Worm (Caenorhabditis elegans) whole organism, L4 larva: ENCODE results near the gene srt-11.

Experiments
- pha-4 ChIP-seq, 2 experiments: fragments of 150-350 bp in 1 of 2; fragments of 200-800 bp in 1 of 2; sonication (Bioruptor generic) in 1 of 2; IDR thresholded peaks in 1 of 2; optimal IDR thresholded peaks in 1 of 2; 2 replicates each; pipeline versions ENCODE4 v1.3.6 to Lab custom; 2014 to 2022; ENCODE audit warnings: missing genetic modification characterization in 2 of 2, missing genetic modification reagents in 2 of 2, missing biosample characterization in 1 of 2, missing compliant biosample characterization in 1 of 2
- snpc-4 ChIP-seq: fragments of 150-350 bp; optimal IDR thresholded peaks from 2 replicates; lab custom pipeline; 2014; ENCODE audit warnings: missing biosample characterization, missing genetic modification characterization

ce11 chrII:14844253-14844652, 38.5 kb downstream of the srt-11 start:
- TF ChIP-seq snpc-4 (tag; lab: Kevin White, UChicago), result no peak
- TF ChIP-seq pha-4 (GFP tag; IDR thresholded peaks at IDR 0.05; lab: Robert Waterston, UW), result no peak
- TF ChIP-seq pha-4 (tag; optimal IDR thresholded peaks at IDR 0.05; lab: Kevin White, UChicago), result no peak
